Worm (Caenorhabditis elegans): ENCODE measurements around the gene Y54F10BM.9.

Y54F10BM.9 gene

ce11 chrIII:2313985-2314494, 9.3 kb upstream of the Y54F10BM.9 start, which contains the start of the genes fbxa-66 and iffb-1:
TSS of gene fbxa-66 (minus strand) at chrIII:2314035.
TSS of gene iffb-1 (plus strand) at chrIII:2314436.
- no peak for TF ChIP-seq hlh-6 (tag; optimal IDR thresholded peaks at IDR 0.05)
- no peak for TF ChIP-seq fkh-6 (tag; optimal IDR thresholded peaks at IDR 0.05)
- no peak for TF ChIP-seq ref-2 (tag; optimal IDR thresholded peaks at IDR 0.05)
- no peak for TF ChIP-seq hlh-15 (tag; optimal IDR thresholded peaks at IDR 0.05)
- no peak for TF ChIP-seq fax-1 (tag; optimal IDR thresholded peaks at IDR 0.05)
- TF ChIP-seq ceh-48 (tag; optimal IDR thresholded peaks at IDR 0.05) = no peak
- no peak for TF ChIP-seq gmeb-2 (tag; optimal IDR thresholded peaks at IDR 0.05)

- TF ChIP-seq ceh-6 (GFP tag; optimal IDR thresholded peaks at IDR 0.05) (no peak), elt-2 (tag; optimal IDR thresholded peaks at IDR 0.05) (peak; percentile 16)
These were observed 6.3 kb upstream of the Y54F10BM.9 start for ce11 chrIII:2310996-2311395.

- TF ChIP-seq unc-3 (GFP tag; conservative IDR thresholded peaks at IDR 0.05) (no peak), unc-3 (tag; optimal IDR thresholded peaks at IDR 0.05) (no peak), npax-4 (tag; optimal IDR thresholded peaks at IDR 0.05) (no peak), pros-1 (tag; optimal IDR thresholded peaks at IDR 0.05) (no peak), K09A11.1 (tag; optimal IDR thresholded peaks at IDR 0.05; ENCODE audit: insufficient read depth) (no peak), hlh-8 (tag; optimal IDR thresholded peaks at IDR 0.05) (no peak), ceh-18 (tag; optimal IDR thresholded peaks at IDR 0.05) (no peak), syd-9 (tag; optimal IDR thresholded peaks at IDR 0.05) (no peak), pha-2 (tag; optimal IDR thresholded peaks at IDR 0.05) (no peak)
These were observed 3.3 kb upstream of the Y54F10BM.9 start, which contains the start of the genes fbxa-1 and Y54F10BM.20 for ce11 chrIII:2308026-2308425. TSS of gene fbxa-1 (minus strand) at chrIII:2308126. TSS of gene Y54F10BM.20 (plus strand) at chrIII:2308256.

DNA sequence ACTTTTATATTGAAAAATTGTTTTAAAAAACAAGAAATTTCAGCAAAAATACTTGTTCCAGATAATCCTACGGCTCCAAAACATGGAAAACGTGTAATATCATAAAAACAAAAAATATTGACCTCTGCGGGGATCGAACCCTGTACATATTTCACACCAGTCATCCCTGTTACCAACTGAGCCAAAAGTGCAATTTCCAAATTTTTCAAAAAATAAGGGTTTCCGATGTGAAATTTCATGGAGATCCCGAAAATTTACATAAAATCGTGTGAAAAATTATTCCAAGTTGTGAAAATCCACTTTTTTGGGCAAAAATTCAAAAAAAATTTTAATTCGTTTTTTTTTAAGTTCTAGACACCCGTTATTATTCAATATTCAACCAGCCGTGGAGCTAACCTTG, 578 bp downstream of the Y54F10BM.9 start:
- no peak for TF ChIP-seq nhr-232 (tag; optimal IDR thresholded peaks at IDR 0.05)
- no peak for TF ChIP-seq ceh-2 (tag; optimal IDR thresholded peaks at IDR 0.05)
- TF ChIP-seq hlh-8 (tag; optimal IDR thresholded peaks at IDR 0.05) = no peak
- no peak for TF ChIP-seq F13H6.1 (tag; optimal IDR thresholded peaks at IDR 0.05)
- no peak for TF ChIP-seq ttx-3 (tag; optimal IDR thresholded peaks at IDR 0.05)
- TF ChIP-seq unc-3 (GFP tag; conservative IDR thresholded peaks at IDR 0.05) = no peak
- no peak for TF ChIP-seq unc-3 (tag; optimal IDR thresholded peaks at IDR 0.05)
- TF ChIP-seq pax-1 (tag; optimal IDR thresholded peaks at IDR 0.05) = no peak
- TF ChIP-seq elt-2 (tag; optimal IDR thresholded peaks at IDR 0.05) = no peak
- no peak for TF ChIP-seq hlh-6 (tag; optimal IDR thresholded peaks at IDR 0.05)

DNA sequence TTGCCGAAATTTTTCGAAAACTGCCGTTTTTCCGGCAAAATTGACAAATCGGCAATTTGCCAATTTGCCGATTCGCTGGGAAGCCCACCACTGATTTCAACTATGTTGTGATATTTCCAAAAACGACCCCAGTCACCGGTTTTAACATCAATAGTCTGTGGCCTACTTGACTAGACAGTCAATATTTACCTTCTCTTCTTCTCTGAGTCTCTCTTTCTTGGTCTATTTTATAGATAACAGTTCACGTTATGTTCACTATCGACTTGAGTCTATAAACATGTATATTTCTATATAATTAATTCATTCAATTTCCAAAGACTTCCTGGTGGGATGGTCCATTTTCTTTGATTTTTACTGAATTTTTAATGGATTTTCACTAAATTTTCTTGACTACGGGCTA, 10.0 kb downstream of the Y54F10BM.9 start:
- TF ChIP-seq tbx-2 (tag; optimal IDR thresholded peaks at IDR 0.05) (no peak), ama-1 (optimal IDR thresholded peaks at IDR 0.05) (no peak), elt-2 (tag; optimal IDR thresholded peaks at IDR 0.05) (peak; percentile 48)

DNA sequence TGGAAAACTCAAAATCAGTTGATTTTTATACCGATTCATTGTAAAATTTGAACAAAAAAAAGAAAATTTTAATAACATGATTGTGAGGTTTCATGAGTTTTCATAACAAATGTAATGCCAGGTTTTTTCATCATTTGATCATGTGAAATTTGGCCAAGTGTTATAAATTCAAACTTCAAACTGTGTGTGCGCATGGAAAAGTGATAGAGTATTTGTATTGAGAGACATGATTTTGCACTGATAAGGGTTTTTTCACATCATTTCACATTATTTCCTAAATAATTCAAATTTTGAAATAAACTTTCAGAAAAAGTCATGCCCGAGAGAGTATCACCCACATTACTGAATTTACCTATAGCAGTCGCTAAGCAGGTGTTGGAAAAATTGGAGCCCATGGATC, 13.6 kb downstream of the Y54F10BM.9 start, which contains the start of gene fbxa-219:
Gene fbxa-219, plus strand, starts transcription at position 277 of the 400 bp plus-strand sequence.
- TF ChIP-seq ceh-19 (GFP tag; optimal IDR thresholded peaks at IDR 0.05) (no peak), nfya-1 (tag; optimal IDR thresholded peaks at IDR 0.05) (no peak), fkh-6 (tag; optimal IDR thresholded peaks at IDR 0.05) (no peak), ceh-9 (tag; optimal IDR thresholded peaks at IDR 0.05) (no peak), unc-86 (tag; optimal IDR thresholded peaks at IDR 0.05) (no peak), pqm-1 (tag; optimal IDR thresholded peaks at IDR 0.05) (no peak), K09A11.1 (tag; optimal IDR thresholded peaks at IDR 0.05; ENCODE audit: insufficient read depth) (no peak), pha-4 (tag; optimal IDR thresholded peaks at IDR 0.05) (no peak), npax-4 (tag; optimal IDR thresholded peaks at IDR 0.05) (no peak), ahr-1 (tag; optimal IDR thresholded peaks at IDR 0.05) (no peak), ttx-3 (tag; optimal IDR thresholded peaks at IDR 0.05) (no peak), syd-9 (tag; optimal IDR thresholded peaks at IDR 0.05) (no peak), ceh-6 (GFP tag; optimal IDR thresholded peaks at IDR 0.05) (no peak), ceh-45 (GFP tag; IDR thresholded peaks at IDR 0.05) (no peak), pag-3 (tag; optimal IDR thresholded peaks at IDR 0.05; ENCODE audit: borderline replicate concordance) (no peak), eyg-1 (tag; optimal IDR thresholded peaks at IDR 0.05) (no peak)

Measured in whole organism, late embryonic.